Worm (Caenorhabditis elegans) whole organism, late embryonic: ENCODE measurements around the gene fbxb-19.

Source experiments
- C38D4.7 ChIP-seq: fragments of 200-800 bp; sonication (Bioruptor generic); optimal IDR thresholded peaks from 2 replicates; lab custom pipeline; 2018; ENCODE audit warnings: mild to moderate bottlenecking, missing genetic modification characterization, moderate library complexity, missing compliant biosample characterization
- K02D7.2 ChIP-seq: sonication (generic microtip); optimal IDR thresholded peaks from 2 replicates; lab custom pipeline; 2017; ENCODE audit warnings: mild to moderate bottlenecking, missing genetic modification characterization, missing compliant biosample characterization
- K09A11.1 ChIP-seq: sonication (generic microtip); optimal IDR thresholded peaks from 2 replicates; lab custom pipeline; 2017; ENCODE audit warnings: antibody characterized with exemption, mild to moderate bottlenecking, missing genetic modification characterization, missing compliant biosample characterization; ENCODE audit not compliant: insufficient read depth
- T23F11.4 ChIP-seq: fragments of 200-800 bp; sonication (Bioruptor generic); optimal IDR thresholded peaks from 2 replicates; lab custom pipeline; 2018; ENCODE audit warnings: mild to moderate bottlenecking, missing genetic modification characterization, missing compliant biosample characterization
- Y22D7AL.16 ChIP-seq: sonication (generic microtip); optimal IDR thresholded peaks from 2 replicates; lab custom pipeline; 2016; ENCODE audit warnings: missing genetic modification characterization, missing compliant biosample characterization
- ama-1 ChIP-seq: fragments of 150-350 bp; optimal IDR thresholded peaks from 2 replicates; lab custom pipeline; 2014
- ceh-14 ChIP-seq: sonication (generic microtip); optimal IDR thresholded peaks from 2 replicates; lab custom pipeline; 2016; ENCODE audit warnings: missing genotype, missing genetic modification characterization, missing compliant biosample characterization
- ceh-19 ChIP-seq: fragments of 200-800 bp; sonication (Bioruptor generic); optimal IDR thresholded peaks from 2 replicates; lab custom pipeline; 2018; ENCODE audit warnings: mild to moderate bottlenecking, missing genetic modification characterization, missing compliant biosample characterization
- ceh-2 ChIP-seq: sonication (generic microtip); optimal IDR thresholded peaks from 2 replicates; lab custom pipeline; 2016; ENCODE audit warnings: missing genotype, missing genetic modification characterization, missing compliant biosample characterization
- ceh-22 ChIP-seq: sonication (generic microtip); optimal IDR thresholded peaks from 2 replicates; lab custom pipeline; 2017; ENCODE audit warnings: missing biosample characterization, missing genetic modification characterization
- ceh-30 ChIP-seq: fragments of 150-350 bp; optimal IDR thresholded peaks from 2 replicates; lab custom pipeline; 2014; ENCODE audit warnings: missing biosample characterization, missing genetic modification characterization
- ceh-31 ChIP-seq: sonication (generic microtip); optimal IDR thresholded peaks from 2 replicates; lab custom pipeline; 2016; ENCODE audit warnings: missing genetic modification characterization, missing compliant biosample characterization
- ceh-34 ChIP-seq: sonication (generic microtip); optimal IDR thresholded peaks from 2 replicates; lab custom pipeline; 2016; ENCODE audit warnings: mild to moderate bottlenecking, missing genetic modification characterization, missing compliant biosample characterization
- ceh-48 ChIP-seq: sonication (generic microtip); optimal IDR thresholded peaks from 2 replicates; lab custom pipeline; 2016; ENCODE audit warnings: missing genetic modification characterization, inconsistent platforms, missing compliant biosample characterization
- ceh-9 ChIP-seq: sonication (generic microtip); optimal IDR thresholded peaks from 2 replicates; lab custom pipeline; 2016; ENCODE audit warnings: mild to moderate bottlenecking, missing genetic modification characterization, inconsistent platforms, missing compliant biosample characterization
- dmd-4 ChIP-seq: sonication (generic microtip); optimal IDR thresholded peaks from 2 replicates; lab custom pipeline; 2016; ENCODE audit warnings: borderline replicate concordance, missing genetic modification characterization, missing compliant biosample characterization
- dve-1 ChIP-seq: sonication (generic microtip); optimal IDR thresholded peaks from 2 replicates; lab custom pipeline; 2017; ENCODE audit warnings: antibody characterized with exemption, mild to moderate bottlenecking, missing genetic modification characterization, missing compliant biosample characterization
- elt-4 ChIP-seq: sonication (generic microtip); optimal IDR thresholded peaks from 2 replicates; lab custom pipeline; 2016; ENCODE audit warnings: missing genetic modification characterization, missing compliant biosample characterization
- ets-4 ChIP-seq: sonication (generic microtip); optimal IDR thresholded peaks from 2 replicates; lab custom pipeline; 2016; ENCODE audit warnings: missing genetic modification characterization, missing compliant biosample characterization
- fax-1 ChIP-seq: sonication (generic microtip); optimal IDR thresholded peaks from 2 replicates; lab custom pipeline; 2016; ENCODE audit warnings: missing genotype, missing genetic modification characterization, missing compliant biosample characterization
- fkh-10 ChIP-seq: fragments of 150-350 bp; optimal IDR thresholded peaks from 2 replicates; lab custom pipeline; 2014; ENCODE audit warnings: missing biosample characterization, missing genetic modification reagents, missing genetic modification characterization
- fkh-6 ChIP-seq: sonication (generic microtip); optimal IDR thresholded peaks from 2 replicates; lab custom pipeline; 2016; ENCODE audit warnings: missing genetic modification characterization, missing compliant biosample characterization
- hlh-15 ChIP-seq: sonication (generic microtip); optimal IDR thresholded peaks from 2 replicates; lab custom pipeline; 2016; ENCODE audit warnings: missing genetic modification characterization, missing compliant biosample characterization
- hlh-30 ChIP-seq: sonication (generic microtip); optimal IDR thresholded peaks from 2 replicates; lab custom pipeline; 2017; ENCODE audit warnings: antibody characterized with exemption, missing genetic modification characterization, missing compliant biosample characterization; ENCODE audit not compliant: insufficient read depth
- lin-11 ChIP-seq: fragments of 200-800 bp; sonication (Bioruptor generic); optimal IDR thresholded peaks from 2 replicates; lab custom pipeline; 2018; ENCODE audit warnings: mild to moderate bottlenecking, missing genetic modification characterization, missing compliant biosample characterization
- mec-3 ChIP-seq: sonication (generic microtip); optimal IDR thresholded peaks from 2 replicates; lab custom pipeline; 2016; ENCODE audit warnings: borderline replicate concordance, missing genetic modification characterization, missing compliant biosample characterization
- nfya-1 ChIP-seq: sonication (generic microtip); optimal IDR thresholded peaks from 2 replicates; lab custom pipeline; 2017; ENCODE audit warnings: missing genetic modification characterization, mild to moderate bottlenecking, missing compliant biosample characterization, antibody characterized with exemption, moderate library complexity
- nhr-11 ChIP-seq: fragments of 150-350 bp; optimal IDR thresholded peaks from 2 replicates; lab custom pipeline; 2014; ENCODE audit warnings: missing biosample characterization, missing genetic modification characterization
- npax-4 ChIP-seq: sonication (generic microtip); optimal IDR thresholded peaks from 2 replicates; lab custom pipeline; 2016; ENCODE audit warnings: missing genetic modification characterization, missing compliant biosample characterization
- pax-1 ChIP-seq: fragments of 150-350 bp; optimal IDR thresholded peaks from 2 replicates; lab custom pipeline; 2014; ENCODE audit warnings: missing biosample characterization, missing genetic modification characterization
- pha-2 ChIP-seq: sonication (generic microtip); optimal IDR thresholded peaks from 2 replicates; lab custom pipeline; 2017; ENCODE audit warnings: mild to moderate bottlenecking, missing genetic modification characterization, missing compliant biosample characterization
- pha-4 ChIP-seq: fragments of 150-350 bp; optimal IDR thresholded peaks from 2 replicates; lab custom pipeline; 2018; ENCODE audit warnings: missing biosample characterization, missing genetic modification reagents, missing genetic modification characterization
- pqm-1 ChIP-seq: sonication (generic microtip); optimal IDR thresholded peaks from 2 replicates; lab custom pipeline; 2016; ENCODE audit warnings: missing genetic modification characterization, missing compliant biosample characterization
- pros-1 ChIP-seq: fragments of 150-350 bp; optimal IDR thresholded peaks from 2 replicates; lab custom pipeline; 2014; ENCODE audit warnings: missing biosample characterization, missing genetic modification reagents, missing genetic modification characterization
- ref-2 ChIP-seq: sonication (generic microtip); optimal IDR thresholded peaks from 2 replicates; lab custom pipeline; 2016; ENCODE audit warnings: missing genetic modification characterization, missing compliant biosample characterization
- rnt-1 ChIP-seq: sonication (generic microtip); optimal IDR thresholded peaks from 2 replicates; lab custom pipeline; 2016; ENCODE audit warnings: missing genetic modification characterization, missing compliant biosample characterization
- sdc-2 ChIP-seq: sonication (generic microtip); optimal IDR thresholded peaks from 2 replicates; lab custom pipeline; 2016; ENCODE audit warnings: missing genotype, missing genetic modification characterization, missing compliant biosample characterization
- sox-2 ChIP-seq: fragments of 200-800 bp; sonication (Bioruptor generic); IDR thresholded peaks from 2 replicates; pipeline ENCODE4 v1.3.6; 2022; ENCODE audit warnings: missing genetic modification reagents, missing genetic modification characterization, missing compliant biosample characterization
- tbx-2 ChIP-seq: sonication (generic microtip); optimal IDR thresholded peaks from 2 replicates; lab custom pipeline; 2016; ENCODE audit warnings: missing genetic modification characterization, missing compliant biosample characterization
- unc-3 ChIP-seq, 2 experiments: fragments of 200-800 bp in 1 of 2; sonication (Bioruptor generic) in 1 of 2; sonication (generic microtip) in 1 of 2; conservative IDR thresholded peaks in 1 of 2; optimal IDR thresholded peaks in 1 of 2; 2 replicates each; pipeline versions ENCODE4 v1.3.6 to Lab custom; 2016 to 2022; ENCODE audit warnings: missing compliant biosample characterization in 2 of 2, missing genetic modification characterization in 2 of 2, missing genetic modification reagents in 1 of 2
- unc-55 ChIP-seq: sonication (generic microtip); optimal IDR thresholded peaks from 2 replicates; lab custom pipeline; 2017; ENCODE audit warnings: missing biosample characterization, missing genetic modification reagents, missing genetic modification characterization
- unc-86 ChIP-seq: sonication (generic microtip); optimal IDR thresholded peaks from 2 replicates; lab custom pipeline; 2016; ENCODE audit warnings: missing genetic modification characterization, missing compliant biosample characterization
- zip-5 ChIP-seq: sonication (generic microtip); optimal IDR thresholded peaks from 2 replicates; lab custom pipeline; 2016; ENCODE audit warnings: missing genetic modification characterization, missing compliant biosample characterization
- ztf-16 ChIP-seq: sonication (generic microtip); optimal IDR thresholded peaks from 2 replicates; lab custom pipeline; 2017; ENCODE audit warnings: missing genetic modification characterization, missing compliant biosample characterization

Gene fbxb-19

DNA sequence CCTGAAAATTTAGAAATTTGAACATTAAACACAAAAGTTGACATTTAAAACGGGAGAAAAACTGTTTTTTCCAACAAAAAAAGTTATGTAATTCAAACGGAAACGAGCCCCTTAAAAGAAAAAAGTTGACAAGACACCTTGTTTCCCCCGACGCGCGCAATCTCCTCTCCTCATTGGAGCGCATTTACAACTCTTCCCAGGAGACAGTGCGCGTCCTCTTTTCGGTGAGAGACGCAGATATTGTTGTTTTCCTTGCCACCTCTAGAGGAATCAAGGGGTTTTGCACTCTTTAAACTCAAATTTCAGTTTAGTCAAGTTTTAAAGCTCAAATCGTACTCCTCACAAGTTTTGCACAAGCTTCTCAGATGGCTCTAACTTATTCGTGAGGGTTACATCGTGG, 6.9 kb upstream of the fbxb-19 start, which contains the start of gene F58E1.13:
TSS of gene F58E1.13 (minus strand) at position 12 of the 400 bp plus-strand sequence.
- TF ChIP-seq T23F11.4 (GFP tag; lab: Kevin White, UChicago), result no peak
- TF ChIP-seq nfya-1 (tag; lab: Kevin White, UChicago), result no peak
- no peak for TF ChIP-seq dmd-4
- no peak for TF ChIP-seq ets-4
- no peak for TF ChIP-seq C38D4.7 (GFP tag; lab: Kevin White, UChicago)
- TF ChIP-seq mec-3 (tag; lab: Kevin White, UChicago), result no peak
- no peak for TF ChIP-seq ama-1
- no peak for TF ChIP-seq tbx-2 (tag; lab: Kevin White, UChicago)
- TF ChIP-seq elt-4, result no peak

DNA sequence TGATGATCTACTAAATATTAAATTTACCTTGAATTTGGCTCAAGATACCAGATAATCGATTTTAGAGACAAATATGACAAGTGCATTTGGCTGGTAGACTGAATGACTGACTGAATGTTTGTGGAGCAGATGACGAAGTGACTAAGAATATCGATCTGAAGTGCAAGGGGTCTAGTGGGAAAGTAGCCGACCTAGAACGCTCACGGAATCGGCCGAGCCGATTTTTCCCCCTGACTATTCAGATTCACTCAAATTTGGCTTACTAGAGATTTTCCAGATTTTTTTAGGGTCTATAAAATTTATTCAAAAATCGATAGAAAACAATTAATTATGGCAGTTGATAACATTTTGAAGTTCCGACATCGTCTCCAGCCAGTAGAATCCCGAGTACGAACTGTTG, 5.5 kb upstream of the fbxb-19 start, which contains the start of gene fbxc-26:
TSS of gene fbxc-26 (minus strand) at position 101 of the 400 bp plus-strand sequence.
- TF ChIP-seq rnt-1 (tag; lab: Kevin White, UChicago), result no peak
- TF ChIP-seq K09A11.1 (tag; lab: Kevin White, UChicago), result no peak
- no peak for TF ChIP-seq fkh-10 (GFP tag; lab: Kevin White, UChicago)
- no peak for TF ChIP-seq ceh-19 (GFP tag; lab: Kevin White, UChicago)
- TF ChIP-seq unc-86 (tag; lab: Kevin White, UChicago), result no peak
- no peak for TF ChIP-seq C38D4.7 (GFP tag; lab: Kevin White, UChicago)
- no peak for TF ChIP-seq ceh-30
- no peak for TF ChIP-seq ceh-14
- TF ChIP-seq npax-4 (tag; lab: Kevin White, UChicago), result no peak
- TF ChIP-seq ceh-48, result no peak
- TF ChIP-seq ceh-2 (tag; lab: Kevin White, UChicago), result no peak
- TF ChIP-seq hlh-15, result no peak
- no peak for TF ChIP-seq sox-2 (GFP tag; lab: Robert Waterston, UW)
- no peak for TF ChIP-seq lin-11 (tag; lab: Kevin White, UChicago)

DNA sequence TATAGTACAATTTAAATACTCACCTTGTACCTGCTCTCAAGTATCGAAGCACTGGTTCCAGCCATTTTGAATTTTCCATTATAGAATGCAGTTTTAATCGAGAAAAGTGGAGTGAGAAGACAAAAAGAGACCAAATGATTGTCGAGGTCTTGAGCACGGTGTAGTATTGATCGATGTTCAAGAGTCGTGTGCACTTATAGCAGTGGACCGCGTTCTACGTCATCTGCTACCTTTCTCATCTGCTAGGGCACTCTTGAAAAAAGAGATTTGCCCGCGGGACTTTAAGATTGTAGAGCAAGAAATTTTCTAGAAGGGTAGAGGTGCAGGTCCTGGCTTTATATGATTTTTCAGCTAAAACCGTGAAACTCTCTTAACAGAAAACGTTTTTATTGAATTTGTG, 3.8 kb upstream of the fbxb-19 start, which contains the start of gene fbxc-21:
TSS of gene fbxc-21 (minus strand) at position 101 of the 400 bp plus-strand sequence.
- TF ChIP-seq hlh-30 (no peak), zip-5 (no peak), pha-4 (tag; lab: Kevin White, UChicago) (no peak), ceh-14 (no peak), ceh-30 (no peak), unc-55 (no peak), C38D4.7 (GFP tag; lab: Kevin White, UChicago) (no peak), ceh-48 (no peak), fax-1 (tag; lab: Kevin White, UChicago) (no peak), ets-4 (no peak), Y22D7AL.16 (tag; lab: Kevin White, UChicago) (no peak), dmd-4 (no peak), ref-2 (tag; lab: Kevin White, UChicago) (no peak), fkh-6 (tag; lab: Kevin White, UChicago) (no peak), ztf-16 (tag; lab: Kevin White, UChicago) (no peak), ceh-31 (tag; lab: Kevin White, UChicago) (no peak), T23F11.4 (GFP tag; lab: Kevin White, UChicago) (no peak), dve-1 (no peak), elt-4 (no peak), pros-1 (tag; lab: Kevin White, UChicago) (no peak)

DNA sequence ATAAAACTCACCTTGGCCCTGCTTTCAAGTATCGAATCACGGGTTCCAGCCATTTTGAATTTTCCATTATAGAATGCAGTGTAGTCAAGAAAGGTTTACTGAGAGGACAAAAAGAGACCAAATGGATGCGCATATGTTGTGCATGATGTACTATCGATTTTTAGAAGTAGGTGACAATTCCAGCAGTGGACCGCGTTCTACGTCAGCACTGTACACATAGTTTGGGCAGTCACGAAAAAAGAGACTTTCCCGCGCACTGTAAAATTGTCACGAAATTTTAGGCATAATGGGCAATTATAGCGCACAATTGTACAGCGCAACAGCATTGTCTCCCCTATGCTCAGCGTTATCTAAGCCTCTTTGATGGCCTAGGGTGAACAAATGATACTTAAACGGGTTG, 2.0 kb upstream of the fbxb-19 start, which contains the start of gene fbxc-22:
TSS of gene fbxc-22 (minus strand) at position 101 of the 400 bp plus-strand sequence.
- TF ChIP-seq pax-1 (tag; lab: Kevin White, UChicago), result no peak
- TF ChIP-seq elt-4, result no peak
- TF ChIP-seq T23F11.4 (GFP tag; lab: Kevin White, UChicago), result no peak
- no peak for TF ChIP-seq hlh-15
- no peak for TF ChIP-seq ets-4
- TF ChIP-seq unc-3 (GFP tag; conservative IDR thresholded peaks at IDR 0.05; lab: Robert Waterston, UW), result no peak
- TF ChIP-seq unc-3 (tag; optimal IDR thresholded peaks at IDR 0.05; lab: Kevin White, UChicago), result no peak
- no peak for TF ChIP-seq K02D7.2 (tag; lab: Kevin White, UChicago)
- TF ChIP-seq ceh-34 (tag; lab: Kevin White, UChicago), result no peak
- TF ChIP-seq fkh-6 (tag; lab: Kevin White, UChicago), result no peak
- TF ChIP-seq nhr-11 (tag; lab: Kevin White, UChicago), result no peak
- no peak for TF ChIP-seq pqm-1 (tag; lab: Kevin White, UChicago)
- no peak for TF ChIP-seq dve-1
- TF ChIP-seq dmd-4, result no peak
- no peak for TF ChIP-seq ceh-9
- TF ChIP-seq pha-2 (tag; lab: Kevin White, UChicago), result no peak
- TF ChIP-seq K09A11.1 (tag; lab: Kevin White, UChicago), result no peak
- no peak for TF ChIP-seq sdc-2 (tag; lab: Kevin White, UChicago)
- TF ChIP-seq ceh-22, result no peak
- TF ChIP-seq mec-3 (tag; lab: Kevin White, UChicago), result no peak
- TF ChIP-seq, all 69 proteins: peak for 0
